Fruit fly (Drosophila melanogaster): ENCODE results near the gene Vps39.

DNA sequence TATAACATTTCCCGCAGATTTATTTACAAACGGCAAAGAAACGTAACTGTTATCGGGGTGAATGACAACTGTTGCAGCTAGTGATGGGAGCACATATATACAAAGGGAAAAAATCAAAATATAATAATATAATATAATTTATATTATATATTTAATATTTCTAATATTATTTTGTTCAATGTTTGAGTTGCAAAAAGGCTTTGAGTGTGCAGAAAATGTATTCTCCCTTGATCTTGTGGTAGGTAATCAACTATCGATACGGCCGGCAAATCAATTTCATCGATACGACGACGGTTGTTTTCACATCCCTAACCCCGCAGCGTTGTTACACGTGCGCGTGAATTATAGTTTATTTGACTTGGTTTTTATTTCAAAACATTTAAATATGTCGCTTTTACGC, 50.8 kb downstream of the Vps39 start, which contains the start of the genes mTerf5 and Non3:
- no peak for TF ChIP-seq h (optimal IDR thresholded peaks at IDR 0.05)
- TF ChIP-seq insv (optimal IDR thresholded peaks at IDR 0.05): no peak
- no peak for TF ChIP-seq psq (optimal IDR thresholded peaks at IDR 0.05)
- no peak for TF ChIP-seq Myc (optimal IDR thresholded peaks at IDR 0.05)

Measured in Kc167 (cell line).